Worm (Caenorhabditis elegans) whole organism, L2 larva: Measurements from ENCODE around the gene cdk-1.

ENCODE experiments used
- C34F6.9 ChIP-seq: fragments of 150-350 bp; optimal IDR thresholded peaks from 2 replicates; lab custom pipeline; 2014; ENCODE audit warnings: missing biosample characterization, missing genetic modification characterization
- F13H6.1 ChIP-seq: sonication (generic microtip); optimal IDR thresholded peaks from 2 replicates; lab custom pipeline; 2016; ENCODE audit warnings: missing genetic modification characterization, missing compliant biosample characterization
- R02D3.7 ChIP-seq: fragments of 150-350 bp; optimal IDR thresholded peaks from 2 replicates; lab custom pipeline; 2014; ENCODE audit warnings: missing biosample characterization, missing genetic modification characterization
- Y55F3AM.14 ChIP-seq: fragments of 200-800 bp; sonication (Bioruptor generic); optimal IDR thresholded peaks from 2 replicates; lab custom pipeline; 2018; ENCODE audit warnings: mild to moderate bottlenecking, missing genetic modification characterization, missing compliant biosample characterization
- ZK546.5 ChIP-seq: sonication (generic microtip); optimal IDR thresholded peaks from 2 replicates; lab custom pipeline; 2017; ENCODE audit warnings: missing biosample characterization, missing genetic modification characterization
- aly-2 ChIP-seq: fragments of 150-350 bp; optimal IDR thresholded peaks from 2 replicates; lab custom pipeline; 2014; ENCODE audit warnings: missing biosample characterization, missing genetic modification characterization
- ama-1 ChIP-seq: fragments of 150-350 bp; optimal IDR thresholded peaks from 2 replicates; lab custom pipeline; 2018; ENCODE audit warnings: inconsistent platforms
- ceh-16 ChIP-seq: fragments of 150-350 bp; optimal IDR thresholded peaks from 2 replicates; lab custom pipeline; 2014; ENCODE audit warnings: missing biosample characterization, missing genetic modification characterization
- crh-2 ChIP-seq: sonication (generic microtip); optimal IDR thresholded peaks from 2 replicates; lab custom pipeline; 2017; ENCODE audit warnings: missing biosample characterization, missing genetic modification characterization
- egl-27 ChIP-seq: sonication (generic microtip); optimal IDR thresholded peaks from 3 replicates; lab custom pipeline; 2017; ENCODE audit warnings: missing biosample characterization, missing genetic modification reagents, missing genetic modification characterization
- elt-1 ChIP-seq: fragments of 150-350 bp; optimal IDR thresholded peaks from 2 replicates; lab custom pipeline; 2014; ENCODE audit warnings: missing biosample characterization, missing genetic modification characterization
- elt-3 ChIP-seq: sonication (generic microtip); optimal IDR thresholded peaks from 2 replicates; lab custom pipeline; 2017; ENCODE audit warnings: missing biosample characterization, missing genetic modification characterization
- fos-1 ChIP-seq: fragments of 150-350 bp; optimal IDR thresholded peaks from 2 replicates; lab custom pipeline; 2014; ENCODE audit warnings: missing biosample characterization, missing genetic modification characterization
- gmeb-1 ChIP-seq: fragments of 150-350 bp; optimal IDR thresholded peaks from 2 replicates; lab custom pipeline; 2014; ENCODE audit warnings: missing biosample characterization, missing genetic modification characterization
- lin-11 ChIP-seq: fragments of 150-350 bp; sonication (generic microtip); optimal IDR thresholded peaks from 2 replicates; lab custom pipeline; 2014; ENCODE audit warnings: missing biosample characterization, missing genetic modification characterization, inconsistent platforms, mixed read lengths
- lin-13 ChIP-seq: fragments of 150-350 bp; optimal IDR thresholded peaks from 2 replicates; lab custom pipeline; 2014; ENCODE audit warnings: missing biosample characterization, missing genetic modification reagents, missing genetic modification characterization
- lin-39 ChIP-seq: fragments of 150-350 bp; optimal IDR thresholded peaks from 2 replicates; lab custom pipeline; 2014; ENCODE audit warnings: missing biosample characterization, missing genetic modification reagents, missing genetic modification characterization
- lsy-2 ChIP-seq, 2 experiments: fragments of 150-350 bp in 1 of 2; sonication (generic microtip) in 1 of 2; optimal IDR thresholded peaks; 2 replicates each; lab custom pipeline; 2014 to 2017; ENCODE audit warnings: missing biosample characterization in 2 of 2, missing genetic modification characterization in 2 of 2
- mdl-1 ChIP-seq, 2 experiments: fragments of 150-350 bp in 1 of 2; sonication (generic microtip) in 1 of 2; optimal IDR thresholded peaks; 2 replicates each; lab custom pipeline; 2017; ENCODE audit warnings: missing biosample characterization in 2 of 2, missing genetic modification characterization in 2 of 2
- nhr-10 ChIP-seq: sonication (generic microtip); optimal IDR thresholded peaks from 2 replicates; lab custom pipeline; 2017; ENCODE audit warnings: missing biosample characterization, missing genetic modification characterization
- nhr-11 ChIP-seq: fragments of 150-350 bp; optimal IDR thresholded peaks from 2 replicates; lab custom pipeline; 2014; ENCODE audit warnings: missing biosample characterization, missing genetic modification characterization
- nhr-12 ChIP-seq: fragments of 150-350 bp; optimal IDR thresholded peaks from 2 replicates; lab custom pipeline; 2014; ENCODE audit warnings: missing biosample characterization, missing genetic modification characterization
- nhr-129 ChIP-seq: fragments of 150-350 bp; optimal IDR thresholded peaks from 2 replicates; lab custom pipeline; 2014; ENCODE audit warnings: missing biosample characterization, missing genetic modification characterization
- nhr-21 ChIP-seq: fragments of 150-350 bp; optimal IDR thresholded peaks from 2 replicates; lab custom pipeline; 2014; ENCODE audit warnings: missing biosample characterization, missing genetic modification characterization
- nhr-23 ChIP-seq: fragments of 150-350 bp; optimal IDR thresholded peaks from 2 replicates; lab custom pipeline; 2014; ENCODE audit warnings: missing biosample characterization, missing genetic modification reagents, missing genetic modification characterization
- nhr-237 ChIP-seq: fragments of 150-350 bp; optimal IDR thresholded peaks from 2 replicates; lab custom pipeline; 2014; ENCODE audit warnings: missing biosample characterization, missing genetic modification characterization
- nhr-25 ChIP-seq: fragments of 150-350 bp; sonication (generic microtip); optimal IDR thresholded peaks from 3 replicates; lab custom pipeline; 2014; ENCODE audit warnings: missing biosample characterization, missing genetic modification characterization
- nhr-6 ChIP-seq: fragments of 150-350 bp; optimal IDR thresholded peaks from 2 replicates; lab custom pipeline; 2014; ENCODE audit warnings: missing biosample characterization, missing genetic modification characterization
- nhr-77 ChIP-seq: fragments of 150-350 bp; optimal IDR thresholded peaks from 2 replicates; lab custom pipeline; 2014; ENCODE audit warnings: missing biosample characterization, missing genetic modification characterization
- peb-1 ChIP-seq: fragments of 150-350 bp; optimal IDR thresholded peaks from 2 replicates; lab custom pipeline; 2014; ENCODE audit warnings: missing biosample characterization, missing genetic modification characterization
- sem-4 ChIP-seq: fragments of 150-350 bp; optimal IDR thresholded peaks from 2 replicates; lab custom pipeline; 2014; ENCODE audit warnings: missing biosample characterization, missing genetic modification reagents, missing genetic modification characterization
- sma-3 ChIP-seq: sonication (generic microtip); optimal IDR thresholded peaks from 2 replicates; lab custom pipeline; 2016; ENCODE audit warnings: missing genetic modification reagents, missing genetic modification characterization, missing compliant biosample characterization
- snpc-4 ChIP-seq: fragments of 150-350 bp; optimal IDR thresholded peaks from 2 replicates; lab custom pipeline; 2014; ENCODE audit warnings: missing biosample characterization, missing genetic modification characterization
- unc-39 ChIP-seq: fragments of 150-350 bp; optimal IDR thresholded peaks from 2 replicates; lab custom pipeline; 2014; ENCODE audit warnings: missing biosample characterization, missing genetic modification characterization
- unc-55 ChIP-seq: fragments of 150-350 bp; sonication (generic microtip); optimal IDR thresholded peaks from 3 replicates; lab custom pipeline; 2014; ENCODE audit warnings: missing biosample characterization, missing genetic modification reagents, missing genetic modification characterization
- unc-62 ChIP-seq: fragments of 150-350 bp; optimal IDR thresholded peaks from 2 replicates; lab custom pipeline; 2014; ENCODE audit warnings: missing biosample characterization, missing genetic modification reagents, missing genetic modification characterization
- ztf-1 ChIP-seq: fragments of 200-800 bp; sonication (Bioruptor generic); conservative IDR thresholded peaks from 2 replicates; pipeline ENCODE4 v1.3.6; 2022; ENCODE audit warnings: missing genetic modification characterization, missing compliant biosample characterization
- ztf-11 ChIP-seq: sonication (generic microtip); optimal IDR thresholded peaks from 2 replicates; lab custom pipeline; 2017; ENCODE audit warnings: missing biosample characterization, missing genetic modification characterization
- ztf-4 ChIP-seq: fragments of 150-350 bp; optimal IDR thresholded peaks from 2 replicates; lab custom pipeline; 2014; ENCODE audit warnings: missing biosample characterization, missing genetic modification characterization

Gene cdk-1

ce11 chrIII:9767095-9767494 lies 19.8 kb downstream of the cdk-1 start:
- TF ChIP-seq lsy-2 (tag; optimal IDR thresholded peaks at IDR 0.05; lab: Kevin White, UChicago), result no peak
- no peak for TF ChIP-seq nhr-129
- no peak for TF ChIP-seq aly-2 (tag; lab: Kevin White, UChicago)
- TF ChIP-seq lin-13 (GFP tag; lab: Kevin White, UChicago), result no peak
- no peak for TF ChIP-seq gmeb-1 (tag; lab: Kevin White, UChicago)

ce11 chrIII:9768023-9768422 lies 20.8 kb downstream of the cdk-1 start:
- no peak for TF ChIP-seq unc-62
- no peak for TF ChIP-seq ZK546.5
- TF ChIP-seq ztf-4, result no peak
- TF ChIP-seq nhr-77 (tag; lab: Kevin White, UChicago), result no peak
- TF ChIP-seq, all 48 proteins: peak for 0

DNA sequence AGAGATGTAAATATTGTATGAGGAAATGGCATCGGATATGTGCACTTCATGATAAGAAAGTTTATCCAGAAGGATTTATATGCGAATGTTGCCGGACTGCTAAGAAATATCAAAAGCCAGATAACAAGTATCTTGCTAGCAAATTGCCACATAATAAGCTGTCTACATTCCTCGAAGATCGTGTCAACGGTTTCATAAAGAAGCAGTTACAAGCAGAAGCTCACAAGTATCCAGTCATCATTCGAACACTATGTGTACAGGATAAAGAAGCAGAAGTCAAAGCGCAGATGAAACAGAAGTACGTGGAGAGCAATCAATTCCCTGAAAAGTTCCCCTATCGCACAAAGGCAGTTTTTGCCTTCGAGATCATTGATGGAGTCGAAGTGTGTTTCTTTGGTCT lies 23.3 kb downstream of the cdk-1 start:
- TF ChIP-seq R02D3.7 (tag; lab: Kevin White, UChicago) (no peak), lin-39 (tag; lab: Kevin White, UChicago) (no peak), nhr-12 (tag; lab: Kevin White, UChicago) (no peak), fos-1 (tag; lab: Kevin White, UChicago) (no peak), sem-4 (tag; lab: Kevin White, UChicago) (no peak), lsy-2 (tag; optimal IDR thresholded peaks at IDR 0.05; lab: Kevin White, UChicago) (no peak), F13H6.1 (no peak), nhr-10 (tag; lab: Kevin White, UChicago) (no peak), ama-1 (no peak), egl-27 (tag; lab: Kevin White, UChicago) (no peak), ztf-1 (GFP tag; lab: Robert Waterston, UW) (no peak), nhr-25 (tag; lab: Kevin White, UChicago) (no peak), nhr-129 (no peak), ztf-4 (no peak), lin-13 (GFP tag; lab: Kevin White, UChicago) (no peak), elt-1 (tag; lab: Kevin White, UChicago) (no peak), unc-39 (no peak), lin-11 (tag; lab: Kevin White, UChicago) (no peak), sma-3 (no peak)

ce11 chrIII:9772394-9772793 lies 25.1 kb downstream of the cdk-1 start:
- TF ChIP-seq F13H6.1 (no peak), crh-2 (tag; lab: Kevin White, UChicago) (no peak), peb-1 (tag; lab: Kevin White, UChicago) (no peak), nhr-12 (tag; lab: Kevin White, UChicago) (no peak), ceh-16 (no peak), nhr-6 (tag; lab: Kevin White, UChicago) (no peak)

ce11 chrIII:9775916-9776315 lies 28.6 kb downstream of the cdk-1 start:
- TF ChIP-seq gmeb-1 (tag; lab: Kevin White, UChicago) (peak; percentile 59), lsy-2 (tag; optimal IDR thresholded peaks at IDR 0.05; lab: Kevin White, UChicago) (peak in 1 of 2 experiments; percentile 39), nhr-77 (tag; lab: Kevin White, UChicago) (no peak), Y55F3AM.14 (GFP tag; lab: Kevin White, UChicago) (no peak), elt-1 (tag; lab: Kevin White, UChicago) (no peak), fos-1 (tag; lab: Kevin White, UChicago) (no peak), unc-55 (GFP tag; lab: Kevin White, UChicago) (peak; percentile 27), sem-4 (tag; lab: Kevin White, UChicago) (no peak)

DNA sequence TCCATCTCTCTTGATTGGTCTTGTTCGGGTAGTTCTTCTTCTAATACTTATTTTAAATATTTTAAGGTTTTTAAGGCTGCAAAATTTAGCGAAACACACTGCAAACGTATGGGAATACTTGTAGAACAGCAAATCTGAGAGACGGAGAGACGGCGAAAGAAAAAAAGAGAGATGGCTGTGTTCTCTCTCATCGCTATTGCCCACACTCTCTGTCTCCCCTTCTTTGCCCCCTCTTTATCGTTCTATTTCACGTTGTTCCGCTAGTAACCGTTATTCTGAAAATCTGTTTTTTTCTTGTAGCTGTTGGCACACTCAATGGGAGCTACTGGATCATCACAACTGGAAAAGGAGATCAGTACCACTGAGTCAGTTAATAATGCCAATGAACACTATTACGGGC lies 29.1 kb downstream of the cdk-1 start, which contains the start of gene usp-46:
TSS of gene usp-46 (plus strand) at position 301 of the 400 bp plus-strand sequence.
- TF ChIP-seq egl-27 (tag; lab: Kevin White, UChicago), result no peak
- peak; percentile 22 for TF ChIP-seq C34F6.9
- TF ChIP-seq ztf-11 (tag; lab: Kevin White, UChicago), result no peak
- no peak for TF ChIP-seq ztf-1 (GFP tag; lab: Robert Waterston, UW)
- TF ChIP-seq elt-3 (tag; lab: Kevin White, UChicago), result no peak
- no peak for TF ChIP-seq mdl-1 (tag; optimal IDR thresholded peaks at IDR 0.05; lab: Kevin White, UChicago)
- TF ChIP-seq nhr-129, result peak; percentile 5
- TF ChIP-seq F13H6.1, result no peak
- TF ChIP-seq nhr-23 (tag; lab: Kevin White, UChicago), result no peak
- TF ChIP-seq snpc-4 (tag; lab: Kevin White, UChicago), result no peak
- no peak for TF ChIP-seq nhr-21 (tag; lab: Kevin White, UChicago)
- TF ChIP-seq nhr-237, result no peak
- TF ChIP-seq lsy-2 (tag; optimal IDR thresholded peaks at IDR 0.05; lab: Kevin White, UChicago), result peak in 1 of 2 experiments; percentile 15
- no peak for TF ChIP-seq ZK546.5
- no peak for TF ChIP-seq nhr-11 (tag; lab: Kevin White, UChicago)
- no peak for TF ChIP-seq unc-55 (GFP tag; lab: Kevin White, UChicago)
- TF ChIP-seq gmeb-1 (tag; lab: Kevin White, UChicago), result no peak
